Fruit fly (Drosophila melanogaster) whole organism, embryonic: ENCODE measurements around the gene Obp99b.

Source experiments
- Adf1 ChIP-seq: fragments of 200-800 bp; sonication (Bioruptor generic); IDR thresholded peaks from 2 replicates; pipeline ENCODE4 v1.3.6; 2022; ENCODE audit warnings: missing biosample characterization, missing genetic modification characterization
- Atf-2 ChIP-seq: fragments of 200-800 bp; sonication (Bioruptor generic); optimal IDR thresholded peaks from 2 replicates; lab custom pipeline; 2016; ENCODE audit warnings: missing biosample characterization, missing genetic modification characterization
- C15 ChIP-seq: fragments of 200-800 bp; sonication (Bioruptor generic); IDR thresholded peaks from 3 replicates; pipeline ENCODE4 v1.3.6; 2022; ENCODE audit warnings: missing biosample characterization, missing genetic modification characterization
- CG1233 ChIP-seq: fragments of 200-800 bp; sonication (Bioruptor generic); optimal IDR thresholded peaks from 4 replicates; lab custom pipeline; 2018; ENCODE audit warnings: missing biosample characterization, mild to moderate bottlenecking, missing genetic modification characterization
- CG14860 ChIP-seq: fragments of 200-800 bp; sonication (Bioruptor generic); IDR thresholded peaks from 3 replicates; pipeline ENCODE4 v1.3.6; 2022; ENCODE audit warnings: missing biosample characterization, missing genetic modification characterization; ENCODE audit not compliant: partially characterized antibody
- CG14965 ChIP-seq: fragments of 200-800 bp; sonication (Bioruptor generic); optimal IDR thresholded peaks from 2 replicates; lab custom pipeline; 2016; ENCODE audit warnings: missing biosample characterization, missing genetic modification characterization, borderline replicate concordance
- CG15011 ChIP-seq: fragments of 200-800 bp; sonication (Bioruptor generic); optimal IDR thresholded peaks from 3 replicates; lab custom pipeline; 2018; ENCODE audit warnings: missing biosample characterization, mild to moderate bottlenecking, missing genetic modification characterization
- CG15073 ChIP-seq: fragments of 200-800 bp; sonication (Bioruptor generic); optimal IDR thresholded peaks from 2 replicates; lab custom pipeline; 2016; ENCODE audit warnings: missing biosample characterization, missing genetic modification characterization
- CG16813 ChIP-seq: fragments of 200-800 bp; sonication (Bioruptor generic); IDR thresholded peaks from 3 replicates; pipeline ENCODE4 v1.3.6; 2022; ENCODE audit warnings: missing biosample characterization, missing genetic modification characterization; ENCODE audit not compliant: partially characterized antibody
- CG16863 ChIP-seq: fragments of 200-800 bp; sonication (Bioruptor generic); optimal IDR thresholded peaks from 3 replicates; lab custom pipeline; 2016; ENCODE audit warnings: missing biosample characterization, missing genetic modification characterization
- CG17385 ChIP-seq: fragments of 200-800 bp; sonication (Bioruptor generic); optimal IDR thresholded peaks from 3 replicates; lab custom pipeline; 2018; ENCODE audit warnings: missing biosample characterization, mild to moderate bottlenecking, missing genetic modification characterization
- CG17802 ChIP-seq: fragments of 200-800 bp; sonication (Bioruptor generic); optimal IDR thresholded peaks from 2 replicates; lab custom pipeline; 2018; ENCODE audit warnings: missing biosample characterization, mild to moderate bottlenecking, missing genetic modification characterization, moderate library complexity
- CG17829 ChIP-seq: fragments of 200-800 bp; optimal IDR thresholded peaks from 2 replicates; lab custom pipeline; 2019; ENCODE audit warnings: missing biosample characterization, mild to moderate bottlenecking, missing genetic modification characterization, moderate library complexity
- CG1832 ChIP-seq: fragments of 200-800 bp; sonication (Bioruptor generic); optimal IDR thresholded peaks from 2 replicates; lab custom pipeline; 2017; ENCODE audit warnings: missing biosample characterization, mild to moderate bottlenecking, missing genetic modification characterization, inconsistent platforms
- CG2116 ChIP-seq: fragments of 200-800 bp; sonication (Bioruptor generic); optimal IDR thresholded peaks from 3 replicates; lab custom pipeline; 2018; ENCODE audit warnings: missing biosample characterization, mild to moderate bottlenecking, missing genetic modification characterization
- CG2199 ChIP-seq: fragments of 200-800 bp; sonication (Bioruptor generic); IDR thresholded peaks from 3 replicates; pipeline ENCODE4 v1.3.6; 2022; ENCODE audit warnings: missing biosample characterization, missing genetic modification characterization
- CG30403 ChIP-seq: fragments of 200-800 bp; sonication (Bioruptor generic); optimal IDR thresholded peaks from 3 replicates; lab custom pipeline; 2016; ENCODE audit warnings: missing biosample characterization, missing genetic modification characterization
- CG4424 ChIP-seq: fragments of 200-800 bp; sonication (Bioruptor generic); optimal IDR thresholded peaks from 3 replicates; lab custom pipeline; 2016; ENCODE audit warnings: missing biosample characterization, missing genetic modification characterization
- CG4730 ChIP-seq: fragments of 200-800 bp; sonication (Bioruptor generic); IDR thresholded peaks from 2 replicates; pipeline ENCODE4 v1.3.6; 2022; ENCODE audit warnings: missing biosample characterization, missing genetic modification characterization
- CG5245 ChIP-seq: fragments of 200-800 bp; sonication (Bioruptor generic); optimal IDR thresholded peaks from 3 replicates; lab custom pipeline; 2016; ENCODE audit warnings: missing biosample characterization, missing genetic modification characterization
- CG6175 ChIP-seq: fragments of 200-800 bp; sonication (Bioruptor generic); IDR thresholded peaks from 3 replicates; pipeline ENCODE4 v1.3.6; 2022; ENCODE audit warnings: missing biosample characterization, missing genetic modification characterization
- CG7786 ChIP-seq: fragments of 200-800 bp; sonication (Bioruptor generic); optimal IDR thresholded peaks from 2 replicates; lab custom pipeline; 2016; ENCODE audit warnings: missing biosample characterization, missing genetic modification characterization
- CG7928 ChIP-seq: fragments of 200-800 bp; sonication (Bioruptor generic); optimal IDR thresholded peaks from 2 replicates; lab custom pipeline; 2017; ENCODE audit warnings: missing biosample characterization, mild to moderate bottlenecking, missing genetic modification characterization
- CHES-1-like ChIP-seq: fragments of 200-800 bp; sonication (Bioruptor generic); optimal IDR thresholded peaks from 2 replicates; lab custom pipeline; 2016; ENCODE audit warnings: missing biosample characterization, missing genetic modification characterization
- Chrac-16 ChIP-seq: fragments of 200-800 bp; sonication (Bioruptor generic); optimal IDR thresholded peaks from 3 replicates; lab custom pipeline; 2016; ENCODE audit warnings: missing biosample characterization, missing genetic modification characterization
- Dfd ChIP-seq, 2 experiments: fragments of >200 bp; optimal IDR thresholded peaks; 2 replicates each; lab custom pipeline; 2017; ENCODE audit warnings: missing biosample characterization in 2 of 2, missing genetic modification characterization in 2 of 2
- HmgD ChIP-seq: fragments of 200-800 bp; sonication (Bioruptor generic); optimal IDR thresholded peaks from 3 replicates; lab custom pipeline; 2016; ENCODE audit warnings: missing biosample characterization, missing genetic modification characterization
- Hmx ChIP-seq: fragments of 200-800 bp; sonication (Bioruptor generic); optimal IDR thresholded peaks from 2 replicates; lab custom pipeline; 2016; ENCODE audit warnings: missing biosample characterization, missing genetic modification characterization
- Hsf ChIP-seq: fragments of 200-800 bp; sonication (Bioruptor generic); optimal IDR thresholded peaks from 3 replicates; lab custom pipeline; 2016; ENCODE audit warnings: missing biosample characterization, missing genetic modification characterization
- MESR4 ChIP-seq: fragments of 200-800 bp; sonication (Bioruptor generic); optimal IDR thresholded peaks from 2 replicates; lab custom pipeline; 2018; ENCODE audit warnings: missing biosample characterization, mild to moderate bottlenecking, missing genetic modification characterization, moderate library complexity
- Nf-YA ChIP-seq: fragments of 200-800 bp; sonication (Bioruptor generic); IDR thresholded peaks from 2 replicates; pipeline ENCODE4 v1.3.6; 2022; ENCODE audit warnings: missing biosample characterization, missing genetic modification characterization
- Rfx ChIP-seq: fragments of 200-800 bp; sonication (Bioruptor generic); IDR thresholded peaks from 2 replicates; pipeline ENCODE4 v1.3.6; 2022; ENCODE audit warnings: missing biosample characterization, missing genetic modification characterization
- Sox100B ChIP-seq: fragments of 200-800 bp; sonication (Bioruptor generic); optimal IDR thresholded peaks from 3 replicates; lab custom pipeline; 2018; ENCODE audit warnings: missing biosample characterization, mild to moderate bottlenecking, missing genetic modification characterization
- Stat92E ChIP-seq, 3 experiments: fragments of >200 bp in 2 of 3; fragments of 200-800 bp in 1 of 3; sonication (Bioruptor generic) in 1 of 3; optimal IDR thresholded peaks; 2 replicates each; lab custom pipeline; 2017 to 2019; ENCODE audit warnings: missing biosample characterization in 3 of 3, missing genetic modification characterization in 3 of 3, mild to moderate bottlenecking in 1 of 3, moderate library complexity in 1 of 3
- ara ChIP-seq: fragments of 200-800 bp; sonication (Bioruptor generic); IDR thresholded peaks from 2 replicates; pipeline ENCODE4 v1.3.6; 2022; ENCODE audit warnings: missing biosample characterization, missing genetic modification characterization
- ase ChIP-seq: fragments of 200-800 bp; sonication (Bioruptor generic); IDR thresholded peaks from 3 replicates; pipeline ENCODE4 v1.3.6; 2022; ENCODE audit warnings: missing biosample characterization, missing genetic modification characterization
- dmrt99B ChIP-seq: fragments of 200-800 bp; sonication (Bioruptor generic); optimal IDR thresholded peaks from 2 replicates; lab custom pipeline; 2018; ENCODE audit warnings: missing biosample characterization, mild to moderate bottlenecking, missing genetic modification characterization, moderate library complexity
- grn ChIP-seq: fragments of 200-800 bp; sonication (Bioruptor generic); optimal IDR thresholded peaks from 3 replicates; lab custom pipeline; 2017; ENCODE audit warnings: missing biosample characterization, missing genetic modification characterization
- h ChIP-seq: fragments of >200 bp; optimal IDR thresholded peaks from 2 replicates; lab custom pipeline; 2017
- jigr1 ChIP-seq: fragments of 200-800 bp; sonication (Bioruptor generic); IDR thresholded peaks from 3 replicates; pipeline ENCODE4 v1.3.6; 2022; ENCODE audit warnings: missing biosample characterization, missing genetic modification characterization
- ken ChIP-seq: fragments of 200-800 bp; sonication (Bioruptor generic); IDR thresholded peaks from 3 replicates; pipeline ENCODE4 v1.3.6; 2022; ENCODE audit warnings: missing biosample characterization, missing genetic modification characterization
- lmd ChIP-seq: fragments of 200-800 bp; sonication (Bioruptor generic); IDR thresholded peaks from 2 replicates; pipeline ENCODE4 v1.3.6; 2022; ENCODE audit warnings: missing biosample characterization, missing genetic modification characterization
- pan ChIP-seq, 4 experiments: fragments of >200 bp in 3 of 4; fragments of 200-800 bp in 1 of 4; sonication (Bioruptor generic) in 1 of 4; optimal IDR thresholded peaks in 3 of 4; IDR thresholded peaks in 1 of 4; 2 replicates each; pipeline versions ENCODE4 v1.3.6 to Lab custom; 2017 to 2022; ENCODE audit warnings: missing biosample characterization in 2 of 4, missing genetic modification characterization in 2 of 4, mixed read lengths in 1 of 4
- prd ChIP-seq, 3 experiments: fragments of >200 bp in 2 of 3; fragments of 200-800 bp in 1 of 3; sonication (Bioruptor generic) in 1 of 3; optimal IDR thresholded peaks in 2 of 3; IDR thresholded peaks in 1 of 3; 2 replicates in 2 of 3; 3 replicates in 1 of 3; pipeline versions ENCODE4 v1.3.6 to Lab custom; 2017 to 2022; ENCODE audit warnings: missing biosample characterization in 1 of 3, missing genetic modification characterization in 1 of 3
- pum ChIP-seq: fragments of 200-800 bp; sonication (Bioruptor generic); optimal IDR thresholded peaks from 2 replicates; lab custom pipeline; 2016; ENCODE audit warnings: missing biosample characterization, missing genetic modification characterization
- seq ChIP-seq: fragments of 200-800 bp; sonication (Bioruptor generic); IDR thresholded peaks from 2 replicates; pipeline ENCODE4 v1.3.6; 2022; ENCODE audit warnings: missing biosample characterization, missing genetic modification characterization
- slbo ChIP-seq: fragments of 200-800 bp; sonication (Bioruptor generic); IDR thresholded peaks from 2 replicates; pipeline ENCODE4 v1.3.6; 2022; ENCODE audit warnings: missing biosample characterization, missing genetic modification characterization
- sr ChIP-seq: fragments of 200-800 bp; sonication (Bioruptor generic); IDR thresholded peaks from 3 replicates; pipeline ENCODE4 v1.3.6; 2022; ENCODE audit warnings: missing biosample characterization, missing genetic modification characterization
- tin ChIP-seq: fragments of 200-800 bp; sonication (Bioruptor generic); optimal IDR thresholded peaks from 3 replicates; lab custom pipeline; 2016; ENCODE audit warnings: missing biosample characterization, missing genetic modification characterization
- z ChIP-seq: fragments of 200-800 bp; sonication (Bioruptor generic); IDR thresholded peaks from 3 replicates; pipeline ENCODE4 v1.3.6; 2022; ENCODE audit warnings: missing biosample characterization, missing genetic modification characterization

The Obp99b gene

DNA sequence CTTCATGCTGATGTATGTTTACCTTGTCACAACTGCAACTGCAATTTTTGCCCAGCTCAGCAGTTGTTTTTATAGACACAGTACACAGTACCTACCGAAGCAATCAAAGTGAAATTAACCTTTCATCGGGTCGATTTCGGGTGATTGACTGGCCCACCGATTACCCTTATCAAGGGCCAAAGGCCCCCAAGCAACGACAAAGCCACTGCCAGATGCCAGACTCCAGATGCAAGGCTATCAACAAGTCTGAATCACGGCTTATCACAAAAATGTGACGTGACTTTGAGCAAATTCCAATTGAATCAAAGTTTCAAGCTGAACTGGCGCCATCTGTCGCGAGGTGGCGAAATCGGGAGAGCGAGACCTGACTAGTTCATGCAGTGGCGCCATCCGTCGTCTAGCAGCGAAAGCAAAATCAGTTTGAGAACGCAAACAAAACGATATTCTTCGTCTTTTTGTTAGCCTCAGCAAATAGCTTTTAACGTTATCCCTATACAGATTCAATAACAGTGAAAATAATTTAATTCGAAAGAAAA is at the start of gene Obp99b (continued):
- peak; percentile 41 for TF ChIP-seq CHES-1-like
- peak; percentile 69 for TF ChIP-seq CG17385 (GFP tag; lab: Kevin White, UChicago)
- TF ChIP-seq grn (GFP tag; lab: Kevin White, UChicago), result no peak
- no peak for TF ChIP-seq CG1832 (GFP tag; lab: Kevin White, UChicago)
- peak; percentile 82 for TF ChIP-seq dmrt99B (tag; lab: Kevin White, UChicago)
- TF ChIP-seq Hsf (GFP tag; lab: Kevin White, UChicago), result peak; percentile 84
- no peak for TF ChIP-seq Stat92E (GFP tag; optimal IDR thresholded peaks at IDR 0.05; lab: Kevin White, UChicago)
- no peak for TF ChIP-seq Hmx (GFP tag; lab: Kevin White, UChicago)
- no peak for TF ChIP-seq z (GFP tag; lab: Robert Waterston, UW)
- TF ChIP-seq sr, result peak; percentile 73; the same call in 2 of the 3 replicates
- TF ChIP-seq C15 (GFP tag; lab: Robert Waterston, UW), result 0 out of 3 replicates have a peak, but pooled peaks have one; percentile 35
- peak; percentile 76 for TF ChIP-seq h (lab: Kevin White, UChicago)
- TF ChIP-seq CG7928, result peak; percentile 22
- peak; percentile 82 for TF ChIP-seq CG17802
- peak; percentile 71 for TF ChIP-seq Nf-YA (GFP tag; lab: Robert Waterston, UW)
- peak; percentile 98 for TF ChIP-seq CG14965
- peak; percentile 75 for TF ChIP-seq Chrac-16 (GFP tag; lab: Kevin White, UChicago)
- peak; percentile 79 for TF ChIP-seq CG4730 (GFP tag; lab: Robert Waterston, UW)
- peak; percentile 55 for TF ChIP-seq CG7786 (GFP tag; lab: Kevin White, UChicago)
- TF ChIP-seq CG15073 (GFP tag; lab: Kevin White, UChicago), result no peak
- peak; percentile 86 for TF ChIP-seq tin (GFP tag; lab: Kevin White, UChicago)
- TF ChIP-seq CG17829, result peak; percentile 77
- peak; percentile 91 for TF ChIP-seq CG5245 (GFP tag; lab: Kevin White, UChicago)
- TF ChIP-seq ara (GFP tag; lab: Robert Waterston, UW), result peak; percentile 77
- TF ChIP-seq CG2199 (GFP tag; lab: Robert Waterston, UW), result peak; percentile 95
- TF ChIP-seq slbo (GFP tag; lab: Robert Waterston, UW), result peak; percentile 79
- TF ChIP-seq CG14860 (GFP tag; lab: Robert Waterston, UW), result no peak
- TF ChIP-seq Dfd (GFP tag; optimal IDR thresholded peaks at IDR 0.05; lab: Kevin White, UChicago), result no peak
- TF ChIP-seq CG2116 (GFP tag; lab: Kevin White, UChicago), result peak; percentile 23
- peak; percentile 68; the same call in 2 of the 3 replicates for TF ChIP-seq CG6175 (GFP tag; lab: Robert Waterston, UW)
- peak; percentile 85 for TF ChIP-seq CG16863 (GFP tag; lab: Kevin White, UChicago)
- peak; percentile 84; the same call in 2 of the 3 replicates for TF ChIP-seq ase
- peak; percentile 64; the same call in 1 of the 2 replicates for TF ChIP-seq seq (GFP tag; lab: Robert Waterston, UW)
- peak; percentile 87 for TF ChIP-seq CG4424 (GFP tag; lab: Kevin White, UChicago)
- no peak for TF ChIP-seq prd (optimal IDR thresholded peaks at IDR 0.05; lab: Kevin White, UChicago)
- peak; percentile 77 for TF ChIP-seq prd (GFP tag; IDR thresholded peaks at IDR 0.05; lab: Robert Waterston, UW)
- TF ChIP-seq CG30403 (GFP tag; lab: Kevin White, UChicago), result peak; percentile 18
- peak; percentile 91 for TF ChIP-seq Rfx
- no peak for TF ChIP-seq pan (optimal IDR thresholded peaks at IDR 0.05; lab: Kevin White, UChicago)
- TF ChIP-seq pan (GFP tag; optimal IDR thresholded peaks at IDR 0.05 in 1 of 2, IDR thresholded peaks at IDR 0.05 in 1 of 2), result peak in 1 of 2 experiments; percentile 84
- TF ChIP-seq pum (GFP tag; lab: Kevin White, UChicago), result peak; percentile 68
- TF ChIP-seq CG16813, result no peak
- TF ChIP-seq CG15011 (GFP tag; lab: Kevin White, UChicago), result peak; percentile 48
- peak; percentile 65 for TF ChIP-seq lmd
- peak; percentile 80 for TF ChIP-seq HmgD (GFP tag; lab: Kevin White, UChicago)
- TF ChIP-seq jigr1, result no peak
- peak; percentile 25 for TF ChIP-seq Adf1 (GFP tag; lab: Robert Waterston, UW)
- TF ChIP-seq Atf-2, result peak; percentile 77
- peak; percentile 69 for TF ChIP-seq Sox100B (GFP tag; lab: Kevin White, UChicago)
- peak; percentile 22 for TF ChIP-seq MESR4 (GFP tag; lab: Kevin White, UChicago)
- TF ChIP-seq ken, result peak; percentile 85
- peak; percentile 82 for TF ChIP-seq CG1233 (GFP tag; lab: Kevin White, UChicago)
